Worm (Caenorhabditis elegans) whole organism, mixed stage, embryonic: ENCODE data around the gene col-129.

ENCODE experiments used
- blmp-1 ChIP-seq: fragments of 150-350 bp; optimal IDR thresholded peaks from 2 replicates; lab custom pipeline; 2014; ENCODE audit warnings: missing biosample characterization, missing genetic modification characterization
- cnd-1 ChIP-seq: fragments of 200-800 bp; sonication (Bioruptor generic); optimal IDR thresholded peaks from 2 replicates; lab custom pipeline; 2018; ENCODE audit warnings: mild to moderate bottlenecking, missing genetic modification characterization, missing compliant biosample characterization
- nhr-12 ChIP-seq: fragments of 150-350 bp; optimal IDR thresholded peaks from 2 replicates; lab custom pipeline; 2014; ENCODE audit warnings: missing biosample characterization, missing genetic modification characterization
- nhr-28 ChIP-seq: fragments of 150-350 bp; optimal IDR thresholded peaks from 2 replicates; lab custom pipeline; 2014; ENCODE audit warnings: missing biosample characterization, missing genetic modification characterization
- pha-4 ChIP-seq: fragments of 150-350 bp; optimal IDR thresholded peaks from 2 replicates; lab custom pipeline; 2018; ENCODE audit warnings: missing biosample characterization, missing genetic modification reagents, missing genetic modification characterization
- snpc-4 ChIP-seq: fragments of 150-350 bp; optimal IDR thresholded peaks from 2 replicates; lab custom pipeline; 2014; ENCODE audit warnings: missing biosample characterization, missing genetic modification characterization
- sptf-1 ChIP-seq: sonication (generic microtip); optimal IDR thresholded peaks from 2 replicates; lab custom pipeline; 2017; ENCODE audit warnings: mild to moderate bottlenecking, missing genetic modification characterization, moderate library complexity, missing compliant biosample characterization
- unc-62 ChIP-seq: fragments of 150-350 bp; optimal IDR thresholded peaks from 2 replicates; lab custom pipeline; 2014; ENCODE audit warnings: missing biosample characterization, missing genetic modification reagents, missing genetic modification characterization
- ztf-11 ChIP-seq: fragments of 150-350 bp; optimal IDR thresholded peaks from 2 replicates; lab custom pipeline; 2014; ENCODE audit warnings: missing biosample characterization, missing genetic modification characterization

ce11 chrIV:12085120-12085519 is 25.1 kb downstream of the col-129 start, which contains the start of gene rbm-34:
- no peak for TF ChIP-seq blmp-1 (tag; lab: Kevin White, UChicago)
- no peak for TF ChIP-seq sptf-1 (tag; lab: Kevin White, UChicago)
- TF ChIP-seq nhr-12 (tag; lab: Kevin White, UChicago) = no peak
- TF ChIP-seq ztf-11 (tag; lab: Kevin White, UChicago) = no peak
- no peak for TF ChIP-seq nhr-28
- TF ChIP-seq pha-4 (tag; lab: Kevin White, UChicago) = no peak
- TF ChIP-seq unc-62 (GFP tag; lab: Kevin White, UChicago) = no peak
- no peak for TF ChIP-seq cnd-1 (tag; lab: Kevin White, UChicago)
- no peak for TF ChIP-seq snpc-4 (tag; lab: Kevin White, UChicago)
